Worm (Caenorhabditis elegans): Measurements from ENCODE around the gene sod-5.

Gene sod-5

ce11 chrII:4417333-4417732 lies at the start of gene sod-5:
TSS of gene sod-5 (plus strand) at chrII:4417633.
- TF ChIP-seq madf-9 (GFP tag; conservative IDR thresholded peaks at IDR 0.05): no peak
- TF ChIP-seq arid-1 (GFP tag; conservative IDR thresholded peaks at IDR 0.05): no peak
- TF ChIP-seq lir-3 (tag; optimal IDR thresholded peaks at IDR 0.05): no peak
- TF ChIP-seq mep-1 (tag; optimal IDR thresholded peaks at IDR 0.05): no peak
- no peak for TF ChIP-seq lin-13 (GFP tag; optimal IDR thresholded peaks at IDR 0.05)
- no peak for TF ChIP-seq hlh-30 (tag; optimal IDR thresholded peaks at IDR 0.05; ENCODE audit: insufficient read depth)
- TF ChIP-seq ztf-7 (tag; optimal IDR thresholded peaks at IDR 0.05): no peak
- no peak for TF ChIP-seq ceh-28 (tag; optimal IDR thresholded peaks at IDR 0.05)

- no peak for TF ChIP-seq madf-9 (GFP tag; conservative IDR thresholded peaks at IDR 0.05)
- TF ChIP-seq aha-1 (tag): peak; percentile 38
- 0 out of 2 replicates have a peak, but pooled peaks have one; percentile 26 for TF ChIP-seq php-3 (GFP tag; IDR thresholded peaks at IDR 0.05)
Observed at ce11 chrII:4367923-4368322, 49.5 kb upstream of the sod-5 start, which contains the start of gene try-9. TSS of gene try-9 (plus strand) at chrII:4368223.

ce11 chrII:4369715-4370114 lies 47.7 kb upstream of the sod-5 start:
- TF ChIP-seq aha-1 (tag) (peak; percentile 96), lin-29 (GFP tag; IDR thresholded peaks at IDR 0.05) (no peak)

- no peak for TF ChIP-seq nhr-42 (GFP tag; IDR thresholded peaks at IDR 0.05)
- no peak for TF ChIP-seq mep-1 (tag; optimal IDR thresholded peaks at IDR 0.05)
- no peak for TF ChIP-seq mdl-1 (tag; optimal IDR thresholded peaks at IDR 0.05)
- no peak for TF ChIP-seq fkh-10 (GFP tag; optimal IDR thresholded peaks at IDR 0.05)
- TF ChIP-seq zip-2 (tag; optimal IDR thresholded peaks at IDR 0.05): no peak
- no peak for TF ChIP-seq daf-16 (GFP tag; optimal IDR thresholded peaks at IDR 0.05)
- TF ChIP-seq daf-16 (tag; optimal IDR thresholded peaks at IDR 0.05): peak; percentile 56
- no peak for TF ChIP-seq unc-39 (tag; optimal IDR thresholded peaks at IDR 0.05)
- no peak for TF ChIP-seq Y5F2A.4 (GFP tag; optimal IDR thresholded peaks at IDR 0.05)
Observed at ce11 chrII:4370842-4371241, 46.6 kb upstream of the sod-5 start.

ce11 chrII:4372406-4372805 lies 45.0 kb upstream of the sod-5 start, which contains the start of gene paic-1:
TSS of gene paic-1 (minus strand) at chrII:4372525.
- TF ChIP-seq ceh-32 (tag; optimal IDR thresholded peaks at IDR 0.05; ENCODE audit: poor library complexity) (no peak), ama-1 (optimal IDR thresholded peaks at IDR 0.05) (peak; percentile 80), lin-29 (GFP tag; IDR thresholded peaks at IDR 0.05) (no peak), hlh-11 (tag; optimal IDR thresholded peaks at IDR 0.05) (peak; percentile 16), lir-3 (tag; optimal IDR thresholded peaks at IDR 0.05) (no peak), lsy-2 (tag; optimal IDR thresholded peaks at IDR 0.05) (no peak), ztf-7 (tag; optimal IDR thresholded peaks at IDR 0.05) (no peak), ztf-11 (tag; optimal IDR thresholded peaks at IDR 0.05) (no peak), dmd-6 (GFP tag; IDR thresholded peaks at IDR 0.05) (no peak), daf-8 (GFP tag; IDR thresholded peaks at IDR 0.05) (no peak), unc-130 (GFP tag; optimal IDR thresholded peaks at IDR 0.05) (no peak), dmd-8 (GFP tag; IDR thresholded peaks at IDR 0.05) (0 out of 2 replicates have a peak, but pooled peaks have one; percentile 18), dve-1 (tag; optimal IDR thresholded peaks at IDR 0.05; ENCODE audit: insufficient read depth) (peak; percentile 30), mep-1 (tag; optimal IDR thresholded peaks at IDR 0.05) (peak; percentile 50), tra-1 (GFP tag; IDR thresholded peaks at IDR 0.05) (no peak), Y5F2A.4 (GFP tag; optimal IDR thresholded peaks at IDR 0.05) (no peak), mes-2 (tag; optimal IDR thresholded peaks at IDR 0.05; ENCODE audit: poor library complexity, severe bottlenecking) (peak; percentile 54), nhr-42 (GFP tag; IDR thresholded peaks at IDR 0.05) (no peak), F26F4.8 (GFP tag; conservative IDR thresholded peaks at IDR 0.05) (no peak), tag-97 (GFP tag; IDR thresholded peaks at IDR 0.05) (no peak), daf-19 (GFP tag; conservative IDR thresholded peaks at IDR 0.05) (no peak), ceh-44 (GFP tag; IDR thresholded peaks at IDR 0.05) (no peak), nhr-41 (GFP tag; IDR thresholded peaks at IDR 0.05) (no peak), lin-38 (GFP tag; IDR thresholded peaks at IDR 0.05) (no peak), F49E8.2 (tag; optimal IDR thresholded peaks at IDR 0.05; ENCODE audit: borderline replicate concordance) (peak; percentile 19), jun-1 (tag; optimal IDR thresholded peaks at IDR 0.05) (no peak), T26A8.4 (GFP tag; IDR thresholded peaks at IDR 0.05) (peak; percentile 27; the same call in 1 of the 2 replicates), mxl-2 (GFP tag; conservative IDR thresholded peaks at IDR 0.05) (no peak), lin-13 (GFP tag; optimal IDR thresholded peaks at IDR 0.05) (no peak), saeg-2 (GFP tag; IDR thresholded peaks at IDR 0.05) (no peak), dpl-1 (GFP tag; optimal IDR thresholded peaks at IDR 0.05) (no peak), fos-1 (tag; optimal IDR thresholded peaks at IDR 0.05) (no peak)
